Fruit fly (Drosophila melanogaster): ENCODE results near the gene Cht7.

Gene Cht7

dm6 chr3L:3134064-3134545 lies 27.3 kb upstream of the Cht7 start (continued):
- no peak for TF ChIP-seq abd-A (tag; optimal IDR thresholded peaks at IDR 0.05)
- TF ChIP-seq CG11560 (tag; IDR thresholded peaks at IDR 0.05): no peak
- no peak for TF ChIP-seq Dll (GFP tag; IDR thresholded peaks at IDR 0.05; ENCODE audit: partially characterized antibody)
- no peak for TF ChIP-seq CG10147 (GFP tag; optimal IDR thresholded peaks at IDR 0.05)
- no peak for TF ChIP-seq stc (GFP tag; IDR thresholded peaks at IDR 0.05)
- no peak for TF ChIP-seq CG16863 (GFP tag; optimal IDR thresholded peaks at IDR 0.05)
- TF ChIP-seq Spps (tag; optimal IDR thresholded peaks at IDR 0.05): no peak
- peak; percentile 58 for TF ChIP-seq Meics (GFP tag; optimal IDR thresholded peaks at IDR 0.05)
- no peak for TF ChIP-seq Poxn (GFP tag; IDR thresholded peaks at IDR 0.05)
- TF ChIP-seq CHES-1-like (GFP tag; optimal IDR thresholded peaks at IDR 0.05): no peak
- TF ChIP-seq H15 (GFP tag; IDR thresholded peaks at IDR 0.05): no peak
- TF ChIP-seq Nf-YB (GFP tag; optimal IDR thresholded peaks at IDR 0.05): no peak
- peak; percentile 15; the same call in 1 of the 3 replicates for TF ChIP-seq otp (GFP tag; IDR thresholded peaks at IDR 0.05)
- TF ChIP-seq CG2120 (GFP tag; optimal IDR thresholded peaks at IDR 0.05): peak; percentile 26
- TF ChIP-seq az2 (GFP tag; optimal IDR thresholded peaks at IDR 0.05): no peak
- TF ChIP-seq peb (GFP tag; IDR thresholded peaks at IDR 0.05): no peak
- no peak for TF ChIP-seq CG13424 (tag; optimal IDR thresholded peaks at IDR 0.05)
- no peak for TF ChIP-seq sens (GFP tag)
- no peak for TF ChIP-seq sisA (GFP tag; IDR thresholded peaks at IDR 0.05)
- TF ChIP-seq CG9437 (GFP tag; optimal IDR thresholded peaks at IDR 0.05): no peak
- peak; percentile 70; the same call in 1 of the 4 replicates for TF ChIP-seq chinmo (GFP tag; IDR thresholded peaks at IDR 0.05; ENCODE audit: partially characterized antibody)
- no peak for TF ChIP-seq CG6175 (GFP tag; IDR thresholded peaks at IDR 0.05)
- peak; percentile 14 for TF ChIP-seq PHDP (tag; optimal IDR thresholded peaks at IDR 0.05)
- peak; percentile 3 for TF ChIP-seq Blimp-1 (GFP tag; optimal IDR thresholded peaks at IDR 0.05)
- TF ChIP-seq CG34224 (GFP tag; IDR thresholded peaks at IDR 0.05; ENCODE audit: partially characterized antibody): peak; percentile 40; the same call in 1 of the 3 replicates
- TF ChIP-seq Sox102F (GFP tag; optimal IDR thresholded peaks at IDR 0.05): no peak
- TF ChIP-seq CG14860 (GFP tag; IDR thresholded peaks at IDR 0.05; ENCODE audit: partially characterized antibody): no peak
- no peak for TF ChIP-seq CG9817 (tag; optimal IDR thresholded peaks at IDR 0.05)
- TF ChIP-seq corto (GFP tag; optimal IDR thresholded peaks at IDR 0.05): no peak
- no peak for TF ChIP-seq mam (GFP tag; optimal IDR thresholded peaks at IDR 0.05)
- TF ChIP-seq CG18011 (GFP tag; optimal IDR thresholded peaks at IDR 0.05): no peak
- no peak for TF ChIP-seq CG4617 (GFP tag; optimal IDR thresholded peaks at IDR 0.05; ENCODE audit: borderline replicate concordance)
- no peak for TF ChIP-seq CG30431 (GFP tag; optimal IDR thresholded peaks at IDR 0.05)
- no peak for TF ChIP-seq CG17359 (tag; optimal IDR thresholded peaks at IDR 0.05)
- no peak for TF ChIP-seq Adf1 (GFP tag; IDR thresholded peaks at IDR 0.05)
- peak; percentile 8 for TF ChIP-seq dmrt99B (tag; optimal IDR thresholded peaks at IDR 0.05)
- no peak for TF ChIP-seq Mes4 (GFP tag; optimal IDR thresholded peaks at IDR 0.05)
- peak; percentile 26 for TF ChIP-seq CG12071 (GFP tag; optimal IDR thresholded peaks at IDR 0.05)
- peak; percentile 20 for TF ChIP-seq CG8924 (tag; optimal IDR thresholded peaks at IDR 0.05)
- no peak for TF ChIP-seq NK7.1 (GFP tag; optimal IDR thresholded peaks at IDR 0.05)
- no peak for TF ChIP-seq tx (GFP tag; optimal IDR thresholded peaks at IDR 0.05)
- TF ChIP-seq knrl (GFP tag; IDR thresholded peaks at IDR 0.05; ENCODE audit: partially characterized antibody): no peak
- no peak for TF ChIP-seq da (GFP tag; optimal IDR thresholded peaks at IDR 0.05)
- no peak for TF ChIP-seq CG14441 (GFP tag; IDR thresholded peaks at IDR 0.05)
- no peak for TF ChIP-seq CG7963 (GFP tag; IDR thresholded peaks at IDR 0.05; ENCODE audit: partially characterized antibody)
- TF ChIP-seq trem (tag; optimal IDR thresholded peaks at IDR 0.05): no peak
- TF ChIP-seq CG11456 (GFP tag; IDR thresholded peaks at IDR 0.05): 0 out of 3 replicates have a peak, but pooled peaks have one; percentile 7
- TF ChIP-seq caup (GFP tag; optimal IDR thresholded peaks at IDR 0.05; ENCODE audit: severe bottlenecking): peak; percentile 14
- TF ChIP-seq psq (GFP tag; optimal IDR thresholded peaks at IDR 0.05): no peak
- TF ChIP-seq CG13296 (GFP tag; optimal IDR thresholded peaks at IDR 0.05): peak; percentile 41

Data from whole organism, embryonic.